Fruit fly (Drosophila melanogaster) whole organism, prepupa: Measurements from ENCODE around the gene Ctr1C.

Source experiments
- CG15336 ChIP-seq: fragments of 200-800 bp; sonication (Bioruptor generic); IDR thresholded peaks from 2 replicates; pipeline ENCODE4 v1.3.6; 2022; ENCODE audit warnings: missing biosample characterization, missing genetic modification characterization
- CG31627 ChIP-seq: fragments of 200-800 bp; sonication (Bioruptor generic); optimal IDR thresholded peaks from 3 replicates; lab custom pipeline; 2016; ENCODE audit warnings: missing biosample characterization, missing genetic modification characterization
- CG32006 ChIP-seq: fragments of 200-800 bp; sonication (Bioruptor generic); optimal IDR thresholded peaks from 3 replicates; lab custom pipeline; 2017; ENCODE audit warnings: missing biosample characterization, mild to moderate bottlenecking, missing genetic modification characterization
- CG6163 ChIP-seq: fragments of 200-800 bp; sonication (Bioruptor generic); IDR thresholded peaks from 3 replicates; pipeline ENCODE4 v1.3.6; 2022; ENCODE audit warnings: missing biosample characterization, missing genetic modification characterization
- CG6276 ChIP-seq: fragments of 200-800 bp; sonication (Bioruptor generic); optimal IDR thresholded peaks from 2 replicates; lab custom pipeline; 2017; ENCODE audit warnings: missing biosample characterization, mild to moderate bottlenecking, missing genetic modification characterization
- CG6854 ChIP-seq: fragments of 200-800 bp; sonication (Bioruptor generic); optimal IDR thresholded peaks from 2 replicates; lab custom pipeline; 2017; ENCODE audit warnings: missing biosample characterization, mild to moderate bottlenecking, missing genetic modification characterization
- CG8119 ChIP-seq: fragments of 200-800 bp; sonication (Bioruptor generic); IDR thresholded peaks from 3 replicates; pipeline ENCODE4 v1.3.6; 2022; ENCODE audit warnings: missing biosample characterization, missing genetic modification characterization
- CG8319 ChIP-seq: fragments of 200-800 bp; sonication (Bioruptor generic); optimal IDR thresholded peaks from 3 replicates; lab custom pipeline; 2016; ENCODE audit warnings: missing biosample characterization, missing genetic modification characterization
- Gug ChIP-seq: fragments of 200-800 bp; sonication (Bioruptor generic); IDR thresholded peaks from 2 replicates; pipeline ENCODE4 v1.3.6; 2022; ENCODE audit warnings: missing biosample characterization, missing genetic modification characterization
- Hr39 ChIP-seq: fragments of 200-800 bp; sonication (Bioruptor generic); optimal IDR thresholded peaks from 2 replicates; lab custom pipeline; 2016; ENCODE audit warnings: missing biosample characterization, missing genetic modification characterization
- Met ChIP-seq: fragments of 200-800 bp; sonication (Bioruptor generic); optimal IDR thresholded peaks from 3 replicates; lab custom pipeline; 2016; ENCODE audit warnings: missing biosample characterization, missing genetic modification characterization
- Sox102F ChIP-seq: fragments of 200-800 bp; sonication (Bioruptor generic); optimal IDR thresholded peaks from 2 replicates; lab custom pipeline; 2016; ENCODE audit warnings: missing biosample characterization, mild to moderate bottlenecking, missing genetic modification characterization
- Sox15 ChIP-seq: fragments of 200-800 bp; sonication (Bioruptor generic); optimal IDR thresholded peaks from 3 replicates; lab custom pipeline; 2016; ENCODE audit warnings: missing biosample characterization, missing genetic modification characterization
- achi ChIP-seq: fragments of 200-800 bp; sonication (Bioruptor generic); optimal IDR thresholded peaks from 3 replicates; lab custom pipeline; 2016; ENCODE audit warnings: missing biosample characterization, missing genetic modification characterization
- cyc ChIP-seq: fragments of 200-800 bp; sonication (Bioruptor generic); optimal IDR thresholded peaks from 3 replicates; lab custom pipeline; 2016; ENCODE audit warnings: missing biosample characterization, missing genetic modification characterization
- dsx ChIP-seq: fragments of 200-800 bp; optimal IDR thresholded peaks from 3 replicates; lab custom pipeline; 2019; ENCODE audit warnings: missing biosample characterization, mild to moderate bottlenecking, missing genetic modification characterization, moderate library complexity; ENCODE audit not compliant: poor library complexity, severe bottlenecking
- eg ChIP-seq: fragments of 200-800 bp; sonication (Bioruptor generic); IDR thresholded peaks from 3 replicates; pipeline ENCODE4 v1.3.6; 2022; ENCODE audit warnings: missing biosample characterization, missing genetic modification characterization
- fd85E ChIP-seq: fragments of 200-800 bp; sonication (Bioruptor generic); optimal IDR thresholded peaks from 3 replicates; lab custom pipeline; 2016; ENCODE audit warnings: missing biosample characterization, missing genetic modification characterization
- fkh ChIP-seq: fragments of 200-800 bp; sonication (Bioruptor generic); optimal IDR thresholded peaks from 3 replicates; lab custom pipeline; 2017; ENCODE audit warnings: missing biosample characterization, mild to moderate bottlenecking, missing genetic modification characterization, moderate library complexity
- lz ChIP-seq: fragments of 200-800 bp; sonication (Bioruptor generic); optimal IDR thresholded peaks from 3 replicates; lab custom pipeline; 2016; ENCODE audit warnings: missing biosample characterization, missing genetic modification characterization
- net ChIP-seq: fragments of 200-800 bp; sonication (Bioruptor generic); optimal IDR thresholded peaks from 3 replicates; lab custom pipeline; 2016; ENCODE audit warnings: missing biosample characterization, missing genetic modification characterization
- salr ChIP-seq, 2 experiments: fragments of 200-800 bp; sonication (Bioruptor generic); optimal IDR thresholded peaks; 3 replicates each; lab custom pipeline; 2016 to 2018; ENCODE audit warnings: missing biosample characterization in 2 of 2, missing genetic modification characterization in 2 of 2, mild to moderate bottlenecking in 1 of 2
- svp ChIP-seq: fragments of 200-800 bp; sonication (Bioruptor generic); peaks from one replicate; lab custom pipeline; 2016; ENCODE audit warnings: missing biosample characterization, missing genetic modification characterization
- topi ChIP-seq: fragments of 200-800 bp; sonication (Bioruptor generic); optimal IDR thresholded peaks from 3 replicates; lab custom pipeline; 2016; ENCODE audit warnings: missing biosample characterization, missing genetic modification characterization

Gene Ctr1C

dm6 chr3R:30922414-30922813 is 41.7 kb downstream of the Ctr1C start:
- TF ChIP-seq CG6854 (no peak), Gug (GFP tag; lab: Robert Waterston, UW) (no peak), eg (GFP tag; lab: Robert Waterston, UW) (no peak), Sox102F (GFP tag; lab: Kevin White, UChicago) (no peak), CG6163 (GFP tag; lab: Robert Waterston, UW) (no peak), CG15336 (no peak), Sox15 (GFP tag; lab: Kevin White, UChicago) (no peak), topi (no peak), fd85E (no peak), fkh (no peak), Hr39 (GFP tag; lab: Kevin White, UChicago) (no peak)
- TF ChIP-seq, all 60 proteins: peak for 0

DNA sequence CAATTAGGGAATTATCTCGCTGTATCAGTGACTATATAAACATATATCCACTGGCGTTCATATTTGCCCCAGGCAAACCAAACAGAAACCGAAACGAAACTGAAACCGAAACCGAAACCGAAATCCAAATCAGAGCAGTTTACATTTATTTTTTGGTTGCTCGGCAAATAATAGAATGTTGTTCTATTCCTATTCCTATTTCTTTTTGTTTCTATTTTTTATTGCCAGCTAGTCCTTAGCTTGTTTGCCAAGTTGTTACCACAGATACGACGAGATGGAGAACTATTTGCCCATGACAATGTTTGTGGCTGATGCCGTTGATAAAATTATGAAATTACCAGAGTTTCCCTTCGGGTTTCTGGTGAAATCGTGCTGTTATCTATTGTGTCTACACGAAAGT is 45.2 kb downstream of the Ctr1C start:
- TF ChIP-seq CG32006 (GFP tag; lab: Kevin White, UChicago) (no peak), fkh (peak; percentile 89), eg (GFP tag; lab: Robert Waterston, UW) (no peak), achi (GFP tag; lab: Kevin White, UChicago) (no peak), Gug (GFP tag; lab: Robert Waterston, UW) (no peak), dsx (GFP tag; lab: Kevin White, UChicago) (no peak), lz (no peak), CG8319 (GFP tag; lab: Kevin White, UChicago) (no peak), CG6276 (GFP tag; lab: Kevin White, UChicago) (no peak), svp (GFP tag; lab: Kevin White, UChicago) (peak; percentile 24)

dm6 chr3R:30916024-30916423 is 48.1 kb downstream of the Ctr1C start:
- no peak for TF ChIP-seq CG31627 (GFP tag; lab: Kevin White, UChicago)
- TF ChIP-seq CG8119 (GFP tag; lab: Robert Waterston, UW) = no peak
- TF ChIP-seq salr (GFP tag; optimal IDR thresholded peaks at IDR 0.05; lab: Kevin White, UChicago) = no peak

DNA sequence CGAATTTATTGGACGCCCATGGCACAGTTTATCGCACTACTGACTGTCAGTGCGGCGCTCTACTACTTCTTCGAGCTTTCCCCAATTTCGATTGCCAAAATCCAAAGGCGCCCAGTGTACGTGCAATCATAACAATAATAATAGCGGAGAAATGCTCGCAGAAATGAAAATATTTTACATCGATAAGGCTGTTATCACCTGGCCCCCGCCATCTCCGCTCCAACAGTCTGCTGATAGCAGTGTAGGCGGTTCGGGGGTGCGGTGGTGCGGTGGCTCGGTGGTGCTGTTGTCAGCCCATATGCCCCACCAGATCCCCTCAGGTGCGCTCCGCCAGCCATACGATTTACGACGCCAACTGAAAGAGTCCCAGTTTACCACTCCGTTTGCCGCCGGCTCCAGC is 48.9 kb downstream of the Ctr1C start:
- no peak for TF ChIP-seq Met (GFP tag; lab: Kevin White, UChicago)
- TF ChIP-seq fkh = peak; percentile 77
- TF ChIP-seq CG6163 (GFP tag; lab: Robert Waterston, UW) = 0 out of 3 replicates have a peak, but pooled peaks have one; percentile 30
- no peak for TF ChIP-seq cyc (GFP tag; lab: Kevin White, UChicago)
- no peak for TF ChIP-seq achi (GFP tag; lab: Kevin White, UChicago)
- TF ChIP-seq, all 60 proteins: peak for 2

dm6 chr3R:30913704-30914103 is 50.4 kb downstream of the Ctr1C start:
- TF ChIP-seq net (GFP tag; lab: Kevin White, UChicago) = no peak
- TF ChIP-seq CG6163 (GFP tag; lab: Robert Waterston, UW) = 0 out of 3 replicates have a peak, but pooled peaks have one; percentile 13
